Fruit fly (Drosophila melanogaster) whole organism, embryonic: ENCODE measurements around the gene Mlc2.
A peak's percentile ranks its signal among the peaks of the same experiment; 100 is the strongest.

ENCODE experiments used
- Antp ChIP-seq: fragments of 200-800 bp; sonication (Bioruptor generic); optimal IDR thresholded peaks from 3 replicates; lab custom pipeline; 2016; ENCODE audit warnings: missing biosample characterization, missing genetic modification characterization
- Atf-2 ChIP-seq: fragments of 200-800 bp; sonication (Bioruptor generic); optimal IDR thresholded peaks from 2 replicates; lab custom pipeline; 2016; ENCODE audit warnings: missing biosample characterization, missing genetic modification characterization
- BtbVII ChIP-seq: fragments of 200-800 bp; sonication (Bioruptor generic); optimal IDR thresholded peaks from 3 replicates; lab custom pipeline; 2017; ENCODE audit warnings: missing biosample characterization, mild to moderate bottlenecking, missing genetic modification characterization
- CG10209 ChIP-seq: fragments of 200-800 bp; sonication (Bioruptor generic); optimal IDR thresholded peaks from 3 replicates; lab custom pipeline; 2017; ENCODE audit warnings: missing biosample characterization, mild to moderate bottlenecking, missing genetic modification characterization, missing genetic modification reagents
- CG1233 ChIP-seq: fragments of 200-800 bp; sonication (Bioruptor generic); optimal IDR thresholded peaks from 4 replicates; lab custom pipeline; 2018; ENCODE audit warnings: missing biosample characterization, mild to moderate bottlenecking, missing genetic modification characterization
- CG12659 ChIP-seq: fragments of 200-800 bp; sonication (Bioruptor generic); optimal IDR thresholded peaks from 3 replicates; lab custom pipeline; 2017; ENCODE audit warnings: mild to moderate bottlenecking, missing biosample characterization, missing genetic modification reagents, missing genetic modification characterization
- CG14710 ChIP-seq: fragments of 200-800 bp; sonication (Bioruptor generic); optimal IDR thresholded peaks from 3 replicates; lab custom pipeline; 2019; ENCODE audit warnings: missing biosample characterization, mild to moderate bottlenecking, missing genetic modification characterization, moderate library complexity
- CG15011 ChIP-seq: fragments of 200-800 bp; sonication (Bioruptor generic); optimal IDR thresholded peaks from 3 replicates; lab custom pipeline; 2018; ENCODE audit warnings: missing biosample characterization, mild to moderate bottlenecking, missing genetic modification characterization
- CG1832 ChIP-seq: fragments of 200-800 bp; sonication (Bioruptor generic); optimal IDR thresholded peaks from 2 replicates; lab custom pipeline; 2017; ENCODE audit warnings: missing biosample characterization, mild to moderate bottlenecking, missing genetic modification characterization, inconsistent platforms
- CG18764 ChIP-seq: fragments of 200-800 bp; sonication (Bioruptor generic); optimal IDR thresholded peaks from 3 replicates; lab custom pipeline; 2016; ENCODE audit warnings: missing biosample characterization, missing genetic modification characterization
- CG2120 ChIP-seq: fragments of 200-800 bp; sonication (Bioruptor generic); optimal IDR thresholded peaks from 3 replicates; lab custom pipeline; 2016; ENCODE audit warnings: missing biosample characterization, missing genetic modification characterization
- CG2202 ChIP-seq: fragments of 200-800 bp; sonication (Bioruptor generic); optimal IDR thresholded peaks from 2 replicates; lab custom pipeline; 2018; ENCODE audit warnings: missing biosample characterization, mild to moderate bottlenecking, missing genetic modification characterization
- CG2889 ChIP-seq: fragments of 200-800 bp; sonication (Bioruptor generic); IDR thresholded peaks from 3 replicates; pipeline ENCODE4 v1.3.6; 2022; ENCODE audit warnings: missing biosample characterization, missing genetic modification characterization
- CG31441 ChIP-seq: fragments of 200-800 bp; sonication (Bioruptor generic); IDR thresholded peaks from 2 replicates; pipeline ENCODE4 v1.3.6; 2022; ENCODE audit warnings: missing biosample characterization, missing genetic modification characterization
- CG33213 ChIP-seq: fragments of 200-800 bp; sonication (Bioruptor generic); optimal IDR thresholded peaks from 3 replicates; lab custom pipeline; 2016; ENCODE audit warnings: missing biosample characterization, missing genetic modification characterization
- CG34224 ChIP-seq: fragments of 200-800 bp; sonication (Bioruptor generic); IDR thresholded peaks from 3 replicates; pipeline ENCODE4 v1.3.6; 2022; ENCODE audit warnings: missing biosample characterization, missing genetic modification characterization; ENCODE audit not compliant: partially characterized antibody
- CG3726 ChIP-seq: fragments of 200-800 bp; sonication (Bioruptor generic); IDR thresholded peaks from 3 replicates; pipeline ENCODE4, ENCODE4 v1.3.6; 2022; ENCODE audit warnings: missing biosample characterization, missing genetic modification characterization
- CG6689 ChIP-seq: fragments of 200-800 bp; sonication (Bioruptor generic); IDR thresholded peaks from 2 replicates; pipeline ENCODE4 v1.3.6; 2022; ENCODE audit warnings: missing biosample characterization, missing genetic modification characterization
- CG7928 ChIP-seq: fragments of 200-800 bp; sonication (Bioruptor generic); optimal IDR thresholded peaks from 2 replicates; lab custom pipeline; 2017; ENCODE audit warnings: missing biosample characterization, mild to moderate bottlenecking, missing genetic modification characterization
- CG8281 ChIP-seq: fragments of 200-800 bp; sonication (Bioruptor generic); optimal IDR thresholded peaks from 2 replicates; lab custom pipeline; 2018; ENCODE audit warnings: missing biosample characterization, mild to moderate bottlenecking, missing genetic modification characterization, moderate library complexity
- CG9876 ChIP-seq: fragments of 200-800 bp; sonication (Bioruptor generic); optimal IDR thresholded peaks from 2 replicates; lab custom pipeline; 2016; ENCODE audit warnings: missing biosample characterization, missing genetic modification characterization
- ERR ChIP-seq: fragments of 200-800 bp; sonication (Bioruptor generic); optimal IDR thresholded peaks from 2 replicates; lab custom pipeline; 2016; ENCODE audit warnings: missing biosample characterization, missing genetic modification characterization
- Ets65A ChIP-seq: fragments of 200-800 bp; sonication (Bioruptor generic); peaks from one replicate; lab custom pipeline; 2016; ENCODE audit warnings: missing biosample characterization, missing genetic modification characterization
- Fer2 ChIP-seq: fragments of 200-800 bp; sonication (Bioruptor generic); optimal IDR thresholded peaks from 2 replicates; lab custom pipeline; 2018; ENCODE audit warnings: missing biosample characterization, mild to moderate bottlenecking, missing genetic modification characterization, moderate library complexity
- Gug ChIP-seq: fragments of 200-800 bp; sonication (Bioruptor generic); IDR thresholded peaks from 4 replicates; pipeline ENCODE4 v1.3.6; 2022; ENCODE audit warnings: missing biosample characterization, missing genetic modification characterization
- HLH4C ChIP-seq: fragments of 200-800 bp; sonication (Bioruptor generic); IDR thresholded peaks from 3 replicates; pipeline ENCODE4 v1.3.6; 2022; ENCODE audit warnings: missing biosample characterization, missing genetic modification characterization; ENCODE audit not compliant: partially characterized antibody
- Hand ChIP-seq: fragments of 200-800 bp; sonication (Bioruptor generic); optimal IDR thresholded peaks from 2 replicates; lab custom pipeline; 2017; ENCODE audit warnings: mild to moderate bottlenecking, missing biosample characterization, missing genetic modification reagents, missing genetic modification characterization
- Hr3 ChIP-seq: fragments of 200-800 bp; sonication (Bioruptor generic); optimal IDR thresholded peaks from 3 replicates; lab custom pipeline; 2016; ENCODE audit warnings: missing biosample characterization, missing genetic modification characterization
- Hr51 ChIP-seq, 2 experiments: fragments of 200-800 bp; sonication (Bioruptor generic); optimal IDR thresholded peaks; 2 replicates in 1 of 2; 3 replicates in 1 of 2; lab custom pipeline; 2016 to 2018; ENCODE audit warnings: missing biosample characterization in 2 of 2, missing genetic modification characterization in 2 of 2, mild to moderate bottlenecking in 1 of 2, moderate library complexity in 1 of 2
- Nf-YA ChIP-seq: fragments of 200-800 bp; sonication (Bioruptor generic); IDR thresholded peaks from 2 replicates; pipeline ENCODE4 v1.3.6; 2022; ENCODE audit warnings: missing biosample characterization, missing genetic modification characterization
- Nf-YC ChIP-seq: fragments of 200-800 bp; optimal IDR thresholded peaks from 3 replicates; lab custom pipeline; 2019; ENCODE audit warnings: missing biosample characterization, mild to moderate bottlenecking, missing genetic modification characterization, moderate library complexity
- Oaz ChIP-seq: fragments of 200-800 bp; sonication (Bioruptor generic); IDR thresholded peaks from 2 replicates; pipeline ENCODE4 v1.3.6; 2022; ENCODE audit warnings: missing biosample characterization, missing genetic modification characterization
- Opbp ChIP-seq: fragments of 200-800 bp; sonication (Bioruptor generic); IDR thresholded peaks from 3 replicates; pipeline ENCODE4 v1.3.6; 2022; ENCODE audit warnings: missing biosample characterization, missing genetic modification characterization; ENCODE audit not compliant: partially characterized antibody
- Side ChIP-seq: fragments of 200-800 bp; sonication (Bioruptor generic); optimal IDR thresholded peaks from 2 replicates; lab custom pipeline; 2016; ENCODE audit warnings: missing biosample characterization, missing genetic modification characterization
- Taf1 ChIP-seq: fragments of 200-800 bp; sonication (Bioruptor generic); IDR thresholded peaks from 2 replicates; pipeline ENCODE4 v1.3.6; 2022; ENCODE audit warnings: missing biosample characterization, missing genetic modification characterization
- Usf ChIP-seq: fragments of 200-800 bp; sonication (Bioruptor generic); optimal IDR thresholded peaks from 2 replicates; lab custom pipeline; 2017; ENCODE audit warnings: missing genotype, missing biosample characterization, missing genetic modification characterization
- ac ChIP-seq: fragments of 200-800 bp; sonication (Bioruptor generic); optimal IDR thresholded peaks from 3 replicates; lab custom pipeline; 2017; ENCODE audit warnings: missing biosample characterization, mild to moderate bottlenecking, missing genetic modification characterization
- al ChIP-seq: fragments of 200-800 bp; sonication (Bioruptor generic); IDR thresholded peaks from 2 replicates; pipeline ENCODE4 v1.3.6; 2022; ENCODE audit warnings: missing biosample characterization, missing genetic modification characterization
- ato ChIP-seq: fragments of 200-800 bp; sonication (Bioruptor generic); IDR thresholded peaks from 2 replicates; pipeline ENCODE4 v1.3.6; 2022; ENCODE audit warnings: missing biosample characterization, missing genetic modification characterization; ENCODE audit not compliant: partially characterized antibody
- br ChIP-seq: fragments of >200 bp; optimal IDR thresholded peaks from 2 replicates; lab custom pipeline; 2017
- ind ChIP-seq: fragments of 200-800 bp; sonication (Bioruptor generic); optimal IDR thresholded peaks from 3 replicates; lab custom pipeline; 2016; ENCODE audit warnings: missing biosample characterization, missing genetic modification characterization
- kah ChIP-seq: fragments of 200-800 bp; sonication (Bioruptor generic); optimal IDR thresholded peaks from 2 replicates; lab custom pipeline; 2018; ENCODE audit warnings: missing biosample characterization, mild to moderate bottlenecking, missing genetic modification characterization
- lilli ChIP-seq: fragments of 200-800 bp; sonication (Bioruptor generic); optimal IDR thresholded peaks from 3 replicates; lab custom pipeline; 2016; ENCODE audit warnings: missing biosample characterization, missing genetic modification characterization
- lola ChIP-seq, 3 experiments: fragments of >200 bp in 2 of 3; fragments of 200-800 bp in 1 of 3; sonication (Bioruptor generic) in 1 of 3; optimal IDR thresholded peaks; 2 replicates each; lab custom pipeline; 2017 to 2019; ENCODE audit warnings: missing biosample characterization in 3 of 3, missing genetic modification characterization in 3 of 3, mild to moderate bottlenecking in 1 of 3, moderate library complexity in 1 of 3
- nom ChIP-seq: fragments of 200-800 bp; sonication (Bioruptor generic); optimal IDR thresholded peaks from 2 replicates; lab custom pipeline; 2017; ENCODE audit warnings: missing biosample characterization, missing genetic modification characterization, mild to moderate bottlenecking, moderate library complexity, missing genetic modification reagents
- pnt ChIP-seq: fragments of 200-800 bp; sonication (Bioruptor generic); optimal IDR thresholded peaks from 3 replicates; lab custom pipeline; 2016; ENCODE audit warnings: missing biosample characterization, missing genetic modification characterization
- slp2 ChIP-seq: fragments of 200-800 bp; sonication (Bioruptor generic); optimal IDR thresholded peaks from 2 replicates; lab custom pipeline; 2016; ENCODE audit warnings: missing biosample characterization, missing genetic modification characterization
- sna ChIP-seq: fragments of 200-800 bp; sonication (Bioruptor generic); IDR thresholded peaks from 2 replicates; pipeline ENCODE4 v1.3.6; 2022; ENCODE audit warnings: missing biosample characterization, missing genetic modification characterization; ENCODE audit not compliant: partially characterized antibody
- stwl ChIP-seq: fragments of 200-800 bp; sonication (Bioruptor generic); optimal IDR thresholded peaks from 3 replicates; lab custom pipeline; 2018; ENCODE audit warnings: missing biosample characterization, mild to moderate bottlenecking, missing genetic modification characterization, moderate library complexity
- zfh2 ChIP-seq: fragments of 200-800 bp; sonication (Bioruptor generic); optimal IDR thresholded peaks from 2 replicates; lab custom pipeline; 2016; ENCODE audit warnings: missing biosample characterization, missing genetic modification characterization

The Mlc2 gene

dm6 chr3R:30200091-30200698 is 25.8 kb upstream of the Mlc2 start (continued):
- TF ChIP-seq CG33213 (GFP tag; lab: Kevin White, UChicago) = no peak
- no peak for TF ChIP-seq sna
- no peak for TF ChIP-seq ERR (GFP tag; lab: Kevin White, UChicago)
- peak; percentile 24 for TF ChIP-seq Antp (GFP tag; lab: Kevin White, UChicago)
- no peak for TF ChIP-seq CG8281 (tag; lab: Kevin White, UChicago)
- no peak for TF ChIP-seq Hr3 (GFP tag; lab: Kevin White, UChicago)
- peak; percentile 17 for TF ChIP-seq pnt (GFP tag; lab: Kevin White, UChicago)
- TF ChIP-seq CG2889 (GFP tag; lab: Robert Waterston, UW) = 0 out of 3 replicates have a peak, but pooled peaks have one; percentile 47
- TF ChIP-seq nom = no peak
- TF ChIP-seq Nf-YC (tag; lab: Kevin White, UChicago) = no peak
- TF ChIP-seq CG1233 (GFP tag; lab: Kevin White, UChicago) = no peak
- TF ChIP-seq Hr51 (GFP tag; optimal IDR thresholded peaks at IDR 0.05; lab: Kevin White, UChicago) = peak in 1 of 2 experiments; percentile 42
- TF ChIP-seq Fer2 (tag; lab: Kevin White, UChicago) = no peak
- TF ChIP-seq ato (GFP tag; lab: Robert Waterston, UW) = no peak
- no peak for TF ChIP-seq Opbp (GFP tag; lab: Robert Waterston, UW)
- no peak for TF ChIP-seq CG9876 (GFP tag; lab: Kevin White, UChicago)
- TF ChIP-seq zfh2 (GFP tag; lab: Kevin White, UChicago) = peak; percentile 11
- TF ChIP-seq CG6689 = peak; percentile 21; the same call in 1 of the 2 replicates
- TF ChIP-seq ind (GFP tag; lab: Kevin White, UChicago) = peak; percentile 11
- no peak for TF ChIP-seq Ets65A (GFP tag; lab: Kevin White, UChicago)
- TF ChIP-seq HLH4C (GFP tag; lab: Robert Waterston, UW) = no peak
- TF ChIP-seq al (GFP tag; lab: Robert Waterston, UW) = peak; percentile 55; the same call in 1 of the 2 replicates
- TF ChIP-seq Nf-YA = no peak
- no peak for TF ChIP-seq Atf-2 (GFP tag; lab: Kevin White, UChicago)
- TF ChIP-seq Oaz (GFP tag; lab: Robert Waterston, UW) = no peak
- TF ChIP-seq slp2 (GFP tag; lab: Kevin White, UChicago) = no peak
- no peak for TF ChIP-seq CG3726 (GFP tag; lab: Robert Waterston, UW)
- TF ChIP-seq lola (GFP tag; optimal IDR thresholded peaks at IDR 0.05; lab: Kevin White, UChicago) = no peak
- no peak for TF ChIP-seq CG7928 (GFP tag; lab: Kevin White, UChicago)
- TF ChIP-seq ac (GFP tag; lab: Kevin White, UChicago) = no peak
- no peak; the same call in 3 of the 4 replicates for TF ChIP-seq Gug (GFP tag; lab: Robert Waterston, UW)
- no peak for TF ChIP-seq CG1832 (GFP tag; lab: Kevin White, UChicago)
- TF ChIP-seq kah (GFP tag; lab: Kevin White, UChicago) = no peak
- TF ChIP-seq CG2120 (GFP tag; lab: Kevin White, UChicago) = peak; percentile 55
- TF ChIP-seq CG18764 (GFP tag; lab: Kevin White, UChicago) = no peak
- 0 out of 2 replicates have a peak, but pooled peaks have one; percentile 41 for TF ChIP-seq Taf1 (GFP tag; lab: Robert Waterston, UW)
- TF ChIP-seq CG14710 = no peak
- no peak for TF ChIP-seq br
- peak; percentile 18 for TF ChIP-seq lilli (GFP tag; lab: Kevin White, UChicago)
- TF ChIP-seq CG12659 (GFP tag; lab: Kevin White, UChicago) = no peak
- TF ChIP-seq stwl (tag; lab: Kevin White, UChicago) = no peak
- TF ChIP-seq BtbVII (GFP tag; lab: Kevin White, UChicago) = no peak
- TF ChIP-seq Side = peak; percentile 33
- TF ChIP-seq CG10209 = peak; percentile 20
- TF ChIP-seq CG15011 (GFP tag; lab: Kevin White, UChicago) = no peak
- TF ChIP-seq Usf (GFP tag; lab: Kevin White, UChicago) = no peak
- no peak for TF ChIP-seq CG34224 (GFP tag; lab: Robert Waterston, UW)
- TF ChIP-seq Hand = no peak
- no peak for TF ChIP-seq CG31441 (GFP tag; lab: Robert Waterston, UW)
- TF ChIP-seq CG2202 = no peak
